Worm (Caenorhabditis elegans): ENCODE measurements around the gene C27C12.3.

DNA sequence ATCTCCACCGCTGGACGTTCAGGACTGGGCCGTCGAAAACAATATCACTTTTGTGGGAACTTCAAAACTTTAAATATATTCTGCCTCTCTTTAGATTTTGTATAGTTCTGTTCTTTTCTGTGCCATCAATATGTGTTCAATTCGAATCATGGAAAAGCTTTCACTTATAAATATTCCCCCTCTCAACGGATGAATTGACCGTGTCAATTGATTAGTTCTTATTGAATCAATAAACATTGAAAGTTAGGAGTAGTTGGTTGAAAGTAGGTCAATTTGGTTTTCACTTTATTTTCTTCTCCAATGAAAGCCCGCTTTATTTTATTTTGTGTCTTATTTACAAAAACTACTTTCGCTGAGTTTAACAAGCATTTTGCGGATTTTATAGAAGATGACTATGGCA, 32.6 kb upstream of the C27C12.3 start, which contains the start of gene lips-8:
- TF ChIP-seq mep-1 (tag; optimal IDR thresholded peaks at IDR 0.05) = no peak
- no peak for TF ChIP-seq nhr-237 (tag; optimal IDR thresholded peaks at IDR 0.05)
- TF ChIP-seq vab-15 (tag; optimal IDR thresholded peaks at IDR 0.05) = no peak
- no peak for TF ChIP-seq skn-1 (tag; optimal IDR thresholded peaks at IDR 0.05)
- TF ChIP-seq elt-3 (tag; optimal IDR thresholded peaks at IDR 0.05) = no peak
- no peak for TF ChIP-seq lir-3 (tag; optimal IDR thresholded peaks at IDR 0.05; ENCODE audit: poor library complexity)
